Fruit fly (Drosophila melanogaster) whole organism, embryonic: ENCODE data around the gene LysB.

Source experiments
- Atf6 ChIP-seq: fragments of 200-800 bp; sonication (Bioruptor generic); IDR thresholded peaks from 2 replicates; pipeline ENCODE4 v1.3.6; 2022; ENCODE audit warnings: missing biosample characterization, missing genetic modification characterization
- B-H1 ChIP-seq: fragments of 200-800 bp; sonication (Bioruptor generic); IDR thresholded peaks from 3 replicates; pipeline ENCODE4 v1.3.6; 2022; ENCODE audit warnings: missing biosample characterization, missing genetic modification characterization
- CG10654 ChIP-seq: fragments of 200-800 bp; sonication (Bioruptor generic); optimal IDR thresholded peaks from 2 replicates; lab custom pipeline; 2016; ENCODE audit warnings: missing biosample characterization, missing genetic modification characterization
- CG11398 ChIP-seq: fragments of 200-800 bp; sonication (Bioruptor generic); optimal IDR thresholded peaks from 2 replicates; lab custom pipeline; 2016; ENCODE audit warnings: missing biosample characterization, missing genetic modification characterization
- CG12219 ChIP-seq: fragments of 200-800 bp; sonication (Bioruptor generic); optimal IDR thresholded peaks from 3 replicates; lab custom pipeline; 2018; ENCODE audit warnings: missing biosample characterization, mild to moderate bottlenecking, missing genetic modification characterization
- CG12391 ChIP-seq: fragments of 200-800 bp; sonication (Bioruptor generic); optimal IDR thresholded peaks from 3 replicates; lab custom pipeline; 2018; ENCODE audit warnings: missing biosample characterization, mild to moderate bottlenecking, missing genetic modification characterization, moderate library complexity
- CG12942 ChIP-seq: fragments of 200-800 bp; sonication (Bioruptor generic); optimal IDR thresholded peaks from 3 replicates; lab custom pipeline; 2016; ENCODE audit warnings: missing biosample characterization, missing genetic modification characterization
- CG13287 ChIP-seq: fragments of 200-800 bp; sonication (Bioruptor generic); IDR thresholded peaks from 2 replicates; pipeline ENCODE4 v1.3.6; 2022; ENCODE audit warnings: missing biosample characterization, missing genetic modification characterization; ENCODE audit not compliant: partially characterized antibody
- CG17186 ChIP-seq: fragments of 200-800 bp; sonication (Bioruptor generic); optimal IDR thresholded peaks from 3 replicates; lab custom pipeline; 2017; ENCODE audit warnings: missing biosample characterization, missing genetic modification reagents, missing genetic modification characterization
- CG18011 ChIP-seq: fragments of 200-800 bp; sonication (Bioruptor generic); optimal IDR thresholded peaks from 2 replicates; lab custom pipeline; 2017; ENCODE audit warnings: missing biosample characterization, missing genetic modification characterization, mild to moderate bottlenecking, moderate library complexity, missing genotype
- CG2116 ChIP-seq: fragments of 200-800 bp; sonication (Bioruptor generic); optimal IDR thresholded peaks from 3 replicates; lab custom pipeline; 2018; ENCODE audit warnings: missing biosample characterization, mild to moderate bottlenecking, missing genetic modification characterization
- CG2199 ChIP-seq: fragments of 200-800 bp; sonication (Bioruptor generic); IDR thresholded peaks from 3 replicates; pipeline ENCODE4 v1.3.6; 2022; ENCODE audit warnings: missing biosample characterization, missing genetic modification characterization
- CG42726 ChIP-seq: fragments of 200-800 bp; sonication (Bioruptor generic); IDR thresholded peaks from 2 replicates; pipeline ENCODE4 v1.3.6; 2022; ENCODE audit warnings: missing biosample characterization, missing genetic modification characterization; ENCODE audit not compliant: partially characterized antibody
- CG4404 ChIP-seq: fragments of 200-800 bp; sonication (Bioruptor generic); IDR thresholded peaks from 2 replicates; pipeline ENCODE4 v1.3.6; 2022; ENCODE audit warnings: missing biosample characterization, missing genetic modification characterization
- CG4617 ChIP-seq: fragments of 200-800 bp; sonication (Bioruptor generic); optimal IDR thresholded peaks from 3 replicates; lab custom pipeline; 2016; ENCODE audit warnings: missing biosample characterization, missing genetic modification characterization, borderline replicate concordance
- CG5180 ChIP-seq: fragments of 200-800 bp; sonication (Bioruptor generic); optimal IDR thresholded peaks from 3 replicates; lab custom pipeline; 2017; ENCODE audit warnings: missing biosample characterization, missing genetic modification characterization, mild to moderate bottlenecking, moderate library complexity, missing genetic modification reagents
- CG6689 ChIP-seq: fragments of 200-800 bp; sonication (Bioruptor generic); IDR thresholded peaks from 2 replicates; pipeline ENCODE4 v1.3.6; 2022; ENCODE audit warnings: missing biosample characterization, missing genetic modification characterization
- CG7271 ChIP-seq: fragments of 200-800 bp; sonication (Bioruptor generic); optimal IDR thresholded peaks from 2 replicates; lab custom pipeline; 2018; ENCODE audit warnings: missing biosample characterization, mild to moderate bottlenecking, missing genetic modification characterization, moderate library complexity
- Chrac-16 ChIP-seq: fragments of 200-800 bp; sonication (Bioruptor generic); optimal IDR thresholded peaks from 3 replicates; lab custom pipeline; 2016; ENCODE audit warnings: missing biosample characterization, missing genetic modification characterization
- Dbx ChIP-seq: fragments of 200-800 bp; sonication (Bioruptor generic); IDR thresholded peaks from 3 replicates; pipeline ENCODE4 v1.3.6; 2022; ENCODE audit warnings: missing biosample characterization, missing genetic modification characterization
- Hmr ChIP-seq: fragments of 200-800 bp; sonication (Bioruptor generic); optimal IDR thresholded peaks from 3 replicates; lab custom pipeline; 2017; ENCODE audit warnings: mild to moderate bottlenecking, missing biosample characterization, missing genetic modification reagents, missing genetic modification characterization
- MTF-1 ChIP-seq: fragments of 200-800 bp; sonication (Bioruptor generic); optimal IDR thresholded peaks from 2 replicates; lab custom pipeline; 2018; ENCODE audit warnings: missing biosample characterization, mild to moderate bottlenecking, missing genetic modification characterization, borderline replicate concordance
- Pdp1 ChIP-seq, 2 experiments: fragments of 200-800 bp; sonication (Bioruptor generic); optimal IDR thresholded peaks; 3 replicates each; lab custom pipeline; 2016; ENCODE audit warnings: missing biosample characterization in 2 of 2, missing genetic modification characterization in 2 of 2, mild to moderate bottlenecking in 1 of 2, moderate library complexity in 1 of 2
- TFAM ChIP-seq: fragments of 200-800 bp; sonication (Bioruptor generic); optimal IDR thresholded peaks from 2 replicates; lab custom pipeline; 2017; ENCODE audit warnings: missing biosample characterization, missing genetic modification characterization, inconsistent platforms
- caup ChIP-seq: fragments of 200-800 bp; sonication (Bioruptor generic); optimal IDR thresholded peaks from 3 replicates; lab custom pipeline; 2017; ENCODE audit warnings: missing biosample characterization, mild to moderate bottlenecking, missing genetic modification characterization, moderate library complexity; ENCODE audit not compliant: severe bottlenecking
- chm ChIP-seq: fragments of 200-800 bp; sonication (Bioruptor generic); IDR thresholded peaks from 2 replicates; pipeline ENCODE4 v1.3.6; 2022; ENCODE audit warnings: missing biosample characterization, missing genetic modification characterization
- exex ChIP-seq: fragments of 200-800 bp; sonication (Bioruptor generic); optimal IDR thresholded peaks from 4 replicates; lab custom pipeline; 2018; ENCODE audit warnings: missing biosample characterization, mild to moderate bottlenecking, missing genetic modification characterization, moderate library complexity
- eyg ChIP-seq: fragments of 200-800 bp; sonication (Bioruptor generic); optimal IDR thresholded peaks from 3 replicates; lab custom pipeline; 2016; ENCODE audit warnings: missing biosample characterization, missing genetic modification characterization
- fd102C ChIP-seq: fragments of 200-800 bp; sonication (Bioruptor generic); optimal IDR thresholded peaks from 2 replicates; lab custom pipeline; 2018; ENCODE audit warnings: missing biosample characterization, mild to moderate bottlenecking, missing genetic modification characterization, moderate library complexity
- grn ChIP-seq: fragments of 200-800 bp; sonication (Bioruptor generic); optimal IDR thresholded peaks from 3 replicates; lab custom pipeline; 2017; ENCODE audit warnings: missing biosample characterization, missing genetic modification characterization
- gro ChIP-seq: fragments of 200-800 bp; sonication (Bioruptor generic); optimal IDR thresholded peaks from 2 replicates; lab custom pipeline; 2016; ENCODE audit warnings: missing biosample characterization, missing genetic modification characterization
- jing ChIP-seq: fragments of 200-800 bp; sonication (Bioruptor generic); optimal IDR thresholded peaks from 2 replicates; lab custom pipeline; 2018; ENCODE audit warnings: missing biosample characterization, mild to moderate bottlenecking, missing genetic modification characterization
- pzg ChIP-seq: fragments of 200-800 bp; sonication (Bioruptor generic); optimal IDR thresholded peaks from 3 replicates; lab custom pipeline; 2018; ENCODE audit warnings: missing biosample characterization, mild to moderate bottlenecking, missing genetic modification characterization, moderate library complexity
- ranshi ChIP-seq: fragments of 200-800 bp; sonication (Bioruptor generic); IDR thresholded peaks from 2 replicates; pipeline ENCODE4 v1.3.6; 2022; ENCODE audit warnings: missing biosample characterization, missing genetic modification characterization
- scrt ChIP-seq: fragments of 200-800 bp; sonication (Bioruptor generic); optimal IDR thresholded peaks from 2 replicates; lab custom pipeline; 2018; ENCODE audit warnings: missing biosample characterization, mild to moderate bottlenecking, missing genetic modification characterization, moderate library complexity
- tgo ChIP-seq: fragments of 200-800 bp; sonication (Bioruptor generic); IDR thresholded peaks from 3 replicates; pipeline ENCODE4 v1.3.6; 2022; ENCODE audit warnings: missing biosample characterization, missing genetic modification characterization
- trh ChIP-seq: fragments of 200-800 bp; sonication (Bioruptor generic); optimal IDR thresholded peaks from 2 replicates; lab custom pipeline; 2016; ENCODE audit warnings: missing biosample characterization, missing genetic modification characterization
- tx ChIP-seq: fragments of 200-800 bp; sonication (Bioruptor generic); optimal IDR thresholded peaks from 2 replicates; lab custom pipeline; 2016; ENCODE audit warnings: missing biosample characterization, missing genetic modification characterization
- yki ChIP-seq: fragments of >200 bp; optimal IDR thresholded peaks from 3 replicates; lab custom pipeline; 2018

LysB gene

dm6 chr3L:1216460-1216859 is 9.3 kb downstream of the LysB start (continued):
- no peak for TF ChIP-seq caup
- TF ChIP-seq CG4617 (GFP tag; lab: Kevin White, UChicago): no peak
- no peak for TF ChIP-seq pzg (GFP tag; lab: Kevin White, UChicago)
- TF ChIP-seq TFAM (GFP tag; lab: Kevin White, UChicago): no peak
- TF ChIP-seq Atf6 (GFP tag; lab: Robert Waterston, UW): 0 out of 2 replicates have a peak, but pooled peaks have one; percentile 24
- peak; percentile 11 to 14 for TF ChIP-seq Pdp1 (GFP tag; optimal IDR thresholded peaks at IDR 0.05; lab: Kevin White, UChicago)
- TF ChIP-seq fd102C (GFP tag; lab: Kevin White, UChicago): no peak
- no peak for TF ChIP-seq Hmr
- TF ChIP-seq tx (GFP tag; lab: Kevin White, UChicago): no peak
- TF ChIP-seq CG4404: 0 out of 2 replicates have a peak, but pooled peaks have one; percentile 8
- TF ChIP-seq CG12391 (tag; lab: Kevin White, UChicago): peak; percentile 42
- no peak for TF ChIP-seq MTF-1 (GFP tag; lab: Kevin White, UChicago)
- peak; percentile 34 for TF ChIP-seq CG10654 (GFP tag; lab: Kevin White, UChicago)
- no peak for TF ChIP-seq CG42726 (GFP tag; lab: Robert Waterston, UW)
- TF ChIP-seq scrt (GFP tag; lab: Kevin White, UChicago): no peak
- no peak for TF ChIP-seq eyg (GFP tag; lab: Kevin White, UChicago)
- TF ChIP-seq yki (lab: Kevin White, UChicago): no peak
- no peak for TF ChIP-seq CG13287 (GFP tag; lab: Robert Waterston, UW)
- TF ChIP-seq CG6689 (GFP tag; lab: Robert Waterston, UW): peak; percentile 59; the same call in 1 of the 2 replicates
- peak; percentile 17 for TF ChIP-seq Chrac-16
- peak; percentile 48 for TF ChIP-seq CG12219
- TF ChIP-seq CG17186: peak; percentile 1
- TF ChIP-seq gro (GFP tag; lab: Kevin White, UChicago): no peak
- TF ChIP-seq, all 482 proteins: peak for 152

dm6 chr3L:1218596-1218995 is 11.4 kb downstream of the LysB start, which contains the start of gene LysP:
Gene LysP (minus strand): TSS chr3L:1218696.
- TF ChIP-seq CG11398 (GFP tag; lab: Kevin White, UChicago) (no peak), CG12942 (GFP tag; lab: Kevin White, UChicago) (no peak), CG2116 (GFP tag; lab: Kevin White, UChicago) (no peak), ranshi (GFP tag; lab: Robert Waterston, UW) (no peak), chm (GFP tag; lab: Robert Waterston, UW) (no peak), grn (GFP tag; lab: Kevin White, UChicago) (peak; percentile 43), exex (tag; lab: Kevin White, UChicago) (peak; percentile 15)

dm6 chr3L:1227303-1227797 is 20.2 kb downstream of the LysB start, which contains the start of gene LysS:
Gene LysS (plus strand): TSS chr3L:1227747.
- TF ChIP-seq CG2199 (GFP tag; lab: Robert Waterston, UW) (0 out of 3 replicates have a peak, but pooled peaks have one; percentile 36), Chrac-16 (no peak), grn (GFP tag; lab: Kevin White, UChicago) (peak; percentile 23), CG5180 (GFP tag; lab: Kevin White, UChicago) (no peak), CG18011 (GFP tag; lab: Kevin White, UChicago) (peak; percentile 3), exex (tag; lab: Kevin White, UChicago) (peak; percentile 58), jing (no peak)

dm6 chr3L:1232582-1232981 is 25.4 kb downstream of the LysB start, which contains the start of gene CG33965:
Gene CG33965 (plus strand): TSS chr3L:1232882.
- TF ChIP-seq tgo (GFP tag; lab: Robert Waterston, UW): no peak
- peak; percentile 65 for TF ChIP-seq exex (tag; lab: Kevin White, UChicago)
- TF ChIP-seq Dbx (GFP tag; lab: Robert Waterston, UW): no peak
- no peak for TF ChIP-seq B-H1 (GFP tag; lab: Robert Waterston, UW)
- TF ChIP-seq Hmr: no peak
- TF ChIP-seq CG7271: no peak
- no peak for TF ChIP-seq trh (GFP tag; lab: Kevin White, UChicago)
- TF ChIP-seq, all 482 proteins: peak for 1
